Worm (Caenorhabditis elegans) whole organism, L3 larva: ENCODE measurements around the gene skr-16.
A peak's percentile ranks its signal among the peaks of the same experiment; 100 is the strongest.

Experiments used
- R02D3.7 ChIP-seq: fragments of 150-350 bp; optimal IDR thresholded peaks from 2 replicates; lab custom pipeline; 2014; ENCODE audit warnings: missing biosample characterization, missing genetic modification characterization
- ZK546.5 ChIP-seq: sonication (generic microtip); optimal IDR thresholded peaks from 2 replicates; lab custom pipeline; 2017; ENCODE audit warnings: missing biosample characterization, missing genetic modification characterization
- ama-1 ChIP-seq: fragments of 150-350 bp; optimal IDR thresholded peaks from 2 replicates; lab custom pipeline; 2018
- ceh-82 ChIP-seq: fragments of 150-350 bp; optimal IDR thresholded peaks from 2 replicates; lab custom pipeline; 2014; ENCODE audit warnings: missing biosample characterization, missing genetic modification characterization
- egl-27 ChIP-seq: sonication (generic microtip); optimal IDR thresholded peaks from 4 replicates; lab custom pipeline; 2017; ENCODE audit warnings: missing biosample characterization, missing genetic modification reagents, missing genetic modification characterization
- elt-2 ChIP-seq: sonication (generic microtip); optimal IDR thresholded peaks from 2 replicates; lab custom pipeline; 2016; ENCODE audit warnings: missing genetic modification reagents, mild to moderate bottlenecking, missing genetic modification characterization, missing compliant biosample characterization
- elt-3 ChIP-seq, 3 experiments: fragments of 150-350 bp in 1 of 3; sonication (generic microtip) in 2 of 3; optimal IDR thresholded peaks; 2 replicates in 2 of 3; 4 replicates in 1 of 3; lab custom pipeline; 2014 to 2017; ENCODE audit warnings: missing biosample characterization in 3 of 3, missing genetic modification characterization in 3 of 3
- fkh-10 ChIP-seq: sonication (generic microtip); optimal IDR thresholded peaks from 2 replicates; lab custom pipeline; 2017; ENCODE audit warnings: missing biosample characterization, missing genetic modification reagents, missing genetic modification characterization
- mdl-1 ChIP-seq: fragments of 150-350 bp; optimal IDR thresholded peaks from 2 replicates; lab custom pipeline; 2014; ENCODE audit warnings: missing biosample characterization, missing genetic modification characterization
- nhr-25 ChIP-seq: sonication (generic microtip); optimal IDR thresholded peaks from 2 replicates; lab custom pipeline; 2017; ENCODE audit warnings: missing biosample characterization, missing genetic modification characterization
- nhr-28 ChIP-seq: fragments of 150-350 bp; optimal IDR thresholded peaks from 2 replicates; lab custom pipeline; 2014; ENCODE audit warnings: missing biosample characterization, missing genetic modification characterization
- sea-2 ChIP-seq: fragments of 150-350 bp; sonication (generic microtip); optimal IDR thresholded peaks from 4 replicates; lab custom pipeline; 2014; ENCODE audit warnings: missing biosample characterization, missing genetic modification reagents, missing genetic modification characterization
- skn-1 ChIP-seq: fragments of 150-350 bp; optimal IDR thresholded peaks from 2 replicates; lab custom pipeline; 2014; ENCODE audit warnings: missing biosample characterization, missing genetic modification characterization
- ztf-11 ChIP-seq: fragments of 150-350 bp; optimal IDR thresholded peaks from 2 replicates; lab custom pipeline; 2014; ENCODE audit warnings: missing biosample characterization, missing genetic modification characterization

- TF ChIP-seq sea-2 (GFP tag; lab: Kevin White, UChicago) (no peak), nhr-25 (peak; percentile 16), skn-1 (tag; lab: Kevin White, UChicago) (no peak), nhr-28 (no peak), mdl-1 (tag; lab: Kevin White, UChicago) (no peak), elt-2 (tag; lab: Kevin White, UChicago) (no peak), ama-1 (lab: Kevin White, UChicago) (peak; percentile 16), ztf-11 (tag; lab: Kevin White, UChicago) (no peak), ceh-82 (tag; lab: Kevin White, UChicago) (no peak), ZK546.5 (tag; lab: Kevin White, UChicago) (no peak), elt-3 (tag; optimal IDR thresholded peaks at IDR 0.05; lab: Kevin White, UChicago) (no peak), R02D3.7 (no peak), egl-27 (tag; lab: Kevin White, UChicago) (no peak), fkh-10 (no peak)
These were observed 19.4 kb upstream of the skr-16 start, which contains the start of gene C34D4.4 for ce11 chrIV:7149020-7149601.
